Fruit fly (Drosophila melanogaster) whole organism, embryonic: Measurements from ENCODE around the gene CG34148.

Source experiments
- BtbVII ChIP-seq: fragments of 200-800 bp; sonication (Bioruptor generic); optimal IDR thresholded peaks from 3 replicates; lab custom pipeline; 2017; ENCODE audit warnings: missing biosample characterization, mild to moderate bottlenecking, missing genetic modification characterization
- CG10209 ChIP-seq: fragments of 200-800 bp; sonication (Bioruptor generic); optimal IDR thresholded peaks from 3 replicates; lab custom pipeline; 2017; ENCODE audit warnings: missing biosample characterization, mild to moderate bottlenecking, missing genetic modification characterization, missing genetic modification reagents
- CG10274 ChIP-seq: fragments of 200-800 bp; sonication (Bioruptor generic); optimal IDR thresholded peaks from 3 replicates; lab custom pipeline; 2017; ENCODE audit warnings: missing biosample characterization, mild to moderate bottlenecking, missing genetic modification characterization
- CG10959 ChIP-seq: fragments of 200-800 bp; sonication (Bioruptor generic); IDR thresholded peaks from 2 replicates; pipeline ENCODE4 v1.3.6; 2022; ENCODE audit warnings: missing biosample characterization, missing genetic modification characterization
- CG11504 ChIP-seq: fragments of 200-800 bp; sonication (Bioruptor generic); optimal IDR thresholded peaks from 3 replicates; lab custom pipeline; 2019; ENCODE audit warnings: missing biosample characterization, mild to moderate bottlenecking, missing genetic modification characterization, moderate library complexity
- CG11723 ChIP-seq: fragments of 200-800 bp; sonication (Bioruptor generic); optimal IDR thresholded peaks from 2 replicates; lab custom pipeline; 2017; ENCODE audit warnings: missing biosample characterization, mild to moderate bottlenecking, missing genetic modification characterization
- CG1233 ChIP-seq: fragments of 200-800 bp; sonication (Bioruptor generic); optimal IDR thresholded peaks from 4 replicates; lab custom pipeline; 2018; ENCODE audit warnings: missing biosample characterization, mild to moderate bottlenecking, missing genetic modification characterization
- CG13424 ChIP-seq: fragments of 200-800 bp; sonication (Bioruptor generic); optimal IDR thresholded peaks from 2 replicates; lab custom pipeline; 2019; ENCODE audit warnings: missing biosample characterization, mild to moderate bottlenecking, missing genetic modification characterization, moderate library complexity
- CG14441 ChIP-seq: fragments of 200-800 bp; sonication (Bioruptor generic); IDR thresholded peaks from 2 replicates; pipeline ENCODE4 v1.3.6; 2022; ENCODE audit warnings: missing biosample characterization, missing genetic modification characterization
- CG15269 ChIP-seq: fragments of 200-800 bp; sonication (Bioruptor generic); optimal IDR thresholded peaks from 2 replicates; lab custom pipeline; 2018; ENCODE audit warnings: missing biosample characterization, mild to moderate bottlenecking, missing genetic modification characterization, moderate library complexity
- CG1603 ChIP-seq: fragments of 200-800 bp; sonication (Bioruptor generic); optimal IDR thresholded peaks from 2 replicates; lab custom pipeline; 2019; ENCODE audit warnings: missing biosample characterization, mild to moderate bottlenecking, missing genetic modification characterization, moderate library complexity
- CG16815 ChIP-seq: fragments of 200-800 bp; sonication (Bioruptor generic); optimal IDR thresholded peaks from 3 replicates; lab custom pipeline; 2017; ENCODE audit warnings: missing biosample characterization, mild to moderate bottlenecking, missing genetic modification characterization
- CG17829 ChIP-seq: fragments of 200-800 bp; optimal IDR thresholded peaks from 2 replicates; lab custom pipeline; 2019; ENCODE audit warnings: missing biosample characterization, mild to moderate bottlenecking, missing genetic modification characterization, moderate library complexity
- CG18599 ChIP-seq: fragments of 200-800 bp; sonication (Bioruptor generic); optimal IDR thresholded peaks from 3 replicates; lab custom pipeline; 2017; ENCODE audit warnings: missing biosample characterization, missing genetic modification characterization, mild to moderate bottlenecking, moderate library complexity, missing genetic modification reagents
- CG30431 ChIP-seq: fragments of 200-800 bp; sonication (Bioruptor generic); optimal IDR thresholded peaks from 2 replicates; lab custom pipeline; 2017; ENCODE audit warnings: missing biosample characterization, missing genetic modification characterization
- CG31441 ChIP-seq: fragments of 200-800 bp; sonication (Bioruptor generic); IDR thresholded peaks from 2 replicates; pipeline ENCODE4 v1.3.6; 2022; ENCODE audit warnings: missing biosample characterization, missing genetic modification characterization
- CG42726 ChIP-seq: fragments of 200-800 bp; sonication (Bioruptor generic); IDR thresholded peaks from 2 replicates; pipeline ENCODE4 v1.3.6; 2022; ENCODE audit warnings: missing biosample characterization, missing genetic modification characterization; ENCODE audit not compliant: partially characterized antibody
- CG6689 ChIP-seq: fragments of 200-800 bp; sonication (Bioruptor generic); IDR thresholded peaks from 2 replicates; pipeline ENCODE4 v1.3.6; 2022; ENCODE audit warnings: missing biosample characterization, missing genetic modification characterization
- CG7271 ChIP-seq: fragments of 200-800 bp; sonication (Bioruptor generic); optimal IDR thresholded peaks from 2 replicates; lab custom pipeline; 2018; ENCODE audit warnings: missing biosample characterization, mild to moderate bottlenecking, missing genetic modification characterization, moderate library complexity
- CG7357 ChIP-seq: fragments of 200-800 bp; sonication (Bioruptor generic); IDR thresholded peaks from 3 replicates; pipeline ENCODE4 v1.3.6; 2022; ENCODE audit warnings: missing biosample characterization, missing genetic modification characterization
- CG9876 ChIP-seq: fragments of 200-800 bp; sonication (Bioruptor generic); optimal IDR thresholded peaks from 2 replicates; lab custom pipeline; 2016; ENCODE audit warnings: missing biosample characterization, missing genetic modification characterization
- CG9932 ChIP-seq: fragments of 200-800 bp; sonication (Bioruptor generic); IDR thresholded peaks from 2 replicates; pipeline ENCODE4 v1.3.6; 2022; ENCODE audit warnings: missing biosample characterization, missing genetic modification characterization
- CoRest ChIP-seq: fragments of 200-800 bp; sonication (Bioruptor generic); optimal IDR thresholded peaks from 3 replicates; lab custom pipeline; 2018; ENCODE audit warnings: missing biosample characterization, mild to moderate bottlenecking, missing genetic modification characterization, moderate library complexity
- D19A ChIP-seq: fragments of 200-800 bp; optimal IDR thresholded peaks from 3 replicates; lab custom pipeline; 2019; ENCODE audit warnings: missing biosample characterization, mild to moderate bottlenecking, missing genetic modification characterization, moderate library complexity
- ERR ChIP-seq: fragments of 200-800 bp; sonication (Bioruptor generic); optimal IDR thresholded peaks from 2 replicates; lab custom pipeline; 2016; ENCODE audit warnings: missing biosample characterization, missing genetic modification characterization
- HLH4C ChIP-seq: fragments of 200-800 bp; sonication (Bioruptor generic); IDR thresholded peaks from 3 replicates; pipeline ENCODE4 v1.3.6; 2022; ENCODE audit warnings: missing biosample characterization, missing genetic modification characterization; ENCODE audit not compliant: partially characterized antibody
- HmgD ChIP-seq: fragments of 200-800 bp; sonication (Bioruptor generic); optimal IDR thresholded peaks from 3 replicates; lab custom pipeline; 2016; ENCODE audit warnings: missing biosample characterization, missing genetic modification characterization
- Jarid2 ChIP-seq: fragments of 200-800 bp; sonication (Bioruptor generic); optimal IDR thresholded peaks from 3 replicates; lab custom pipeline; 2017; ENCODE audit warnings: mild to moderate bottlenecking, missing biosample characterization, missing genetic modification reagents, missing genetic modification characterization
- Lpt ChIP-seq: fragments of >200 bp; optimal IDR thresholded peaks from 2 replicates; lab custom pipeline; 2018; ENCODE audit warnings: missing biosample characterization, missing genetic modification characterization
- Oli ChIP-seq: fragments of 200-800 bp; sonication (Bioruptor generic); optimal IDR thresholded peaks from 2 replicates; lab custom pipeline; 2018; ENCODE audit warnings: missing biosample characterization, mild to moderate bottlenecking, missing genetic modification characterization, moderate library complexity
- Side ChIP-seq: fragments of 200-800 bp; sonication (Bioruptor generic); optimal IDR thresholded peaks from 2 replicates; lab custom pipeline; 2016; ENCODE audit warnings: missing biosample characterization, missing genetic modification characterization
- Stat92E ChIP-seq, 3 experiments: fragments of >200 bp in 2 of 3; fragments of 200-800 bp in 1 of 3; sonication (Bioruptor generic) in 1 of 3; optimal IDR thresholded peaks; 2 replicates each; lab custom pipeline; 2017 to 2019; ENCODE audit warnings: missing biosample characterization in 3 of 3, missing genetic modification characterization in 3 of 3, mild to moderate bottlenecking in 1 of 3, moderate library complexity in 1 of 3
- Xrp1 ChIP-seq: fragments of 200-800 bp; sonication (Bioruptor generic); IDR thresholded peaks from 2 replicates; pipeline ENCODE4 v1.3.6; 2022; ENCODE audit warnings: missing biosample characterization, missing genetic modification characterization
- ap ChIP-seq: fragments of 200-800 bp; sonication (Bioruptor generic); IDR thresholded peaks from 2 replicates; pipeline ENCODE4 v1.3.6; 2022; ENCODE audit warnings: missing biosample characterization, missing genetic modification characterization
- chinmo ChIP-seq: fragments of 200-800 bp; sonication (Bioruptor generic); IDR thresholded peaks from 4 replicates; pipeline ENCODE4 v1.3.6; 2022; ENCODE audit warnings: missing biosample characterization, missing genetic modification characterization; ENCODE audit not compliant: partially characterized antibody
- chm ChIP-seq: fragments of 200-800 bp; sonication (Bioruptor generic); IDR thresholded peaks from 2 replicates; pipeline ENCODE4 v1.3.6; 2022; ENCODE audit warnings: missing biosample characterization, missing genetic modification characterization
- da ChIP-seq: fragments of 200-800 bp; sonication (Bioruptor generic); optimal IDR thresholded peaks from 2 replicates; lab custom pipeline; 2016; ENCODE audit warnings: missing biosample characterization, missing genetic modification characterization
- dan ChIP-seq: fragments of 200-800 bp; sonication (Bioruptor generic); IDR thresholded peaks from 2 replicates; pipeline ENCODE4 v1.3.6; 2022; ENCODE audit warnings: missing biosample characterization, missing genetic modification characterization
- esg ChIP-seq: fragments of 200-800 bp; sonication (Bioruptor generic); conservative IDR thresholded peaks from 2 replicates; pipeline ENCODE4 v1.3.6; 2022; ENCODE audit warnings: missing biosample characterization, missing genetic modification characterization
- her ChIP-seq: fragments of 200-800 bp; sonication (Bioruptor generic); optimal IDR thresholded peaks from 2 replicates; lab custom pipeline; 2016; ENCODE audit warnings: missing biosample characterization, missing genetic modification characterization
- kay ChIP-seq: fragments of 200-800 bp; sonication (Bioruptor generic); optimal IDR thresholded peaks from 2 replicates; lab custom pipeline; 2016; ENCODE audit warnings: missing biosample characterization, missing genetic modification characterization
- mam ChIP-seq: fragments of 200-800 bp; sonication (Bioruptor generic); optimal IDR thresholded peaks from 3 replicates; lab custom pipeline; 2016; ENCODE audit warnings: missing biosample characterization, missing genetic modification characterization
- nerfin-2 ChIP-seq: fragments of 200-800 bp; sonication (Bioruptor generic); IDR thresholded peaks from 2 replicates; pipeline ENCODE4 v1.3.6; 2022; ENCODE audit warnings: missing biosample characterization, missing genetic modification characterization; ENCODE audit not compliant: partially characterized antibody
- otp ChIP-seq: fragments of 200-800 bp; sonication (Bioruptor generic); IDR thresholded peaks from 3 replicates; pipeline ENCODE4, ENCODE4 v1.3.6; 2022; ENCODE audit warnings: missing biosample characterization, missing genetic modification characterization
- pho ChIP-seq: fragments of 200-800 bp; sonication (Bioruptor generic); optimal IDR thresholded peaks from 2 replicates; lab custom pipeline; 2016; ENCODE audit warnings: missing biosample characterization, missing genetic modification characterization
- pros ChIP-seq: fragments of 200-800 bp; sonication (Bioruptor generic); optimal IDR thresholded peaks from 3 replicates; lab custom pipeline; 2019; ENCODE audit warnings: missing biosample characterization, mild to moderate bottlenecking, missing genetic modification characterization, moderate library complexity
- unpg ChIP-seq: fragments of 200-800 bp; sonication (Bioruptor generic); optimal IDR thresholded peaks from 3 replicates; lab custom pipeline; 2018; ENCODE audit warnings: missing biosample characterization, mild to moderate bottlenecking, missing genetic modification characterization, moderate library complexity
- vnd ChIP-seq: fragments of 200-800 bp; sonication (Bioruptor generic); IDR thresholded peaks from 3 replicates; pipeline ENCODE4 v1.3.6; 2022; ENCODE audit warnings: missing biosample characterization, missing genetic modification characterization; ENCODE audit not compliant: partially characterized antibody
- wek ChIP-seq: fragments of 200-800 bp; sonication (Bioruptor generic); optimal IDR thresholded peaks from 3 replicates; lab custom pipeline; 2018; ENCODE audit warnings: missing biosample characterization, mild to moderate bottlenecking, missing genetic modification characterization, moderate library complexity
- zen2 ChIP-seq: fragments of 200-800 bp; sonication (Bioruptor generic); IDR thresholded peaks from 3 replicates; pipeline ENCODE4 v1.3.6; 2022; ENCODE audit warnings: missing biosample characterization, missing genetic modification characterization; ENCODE audit not compliant: partially characterized antibody

The CG34148 gene

DNA sequence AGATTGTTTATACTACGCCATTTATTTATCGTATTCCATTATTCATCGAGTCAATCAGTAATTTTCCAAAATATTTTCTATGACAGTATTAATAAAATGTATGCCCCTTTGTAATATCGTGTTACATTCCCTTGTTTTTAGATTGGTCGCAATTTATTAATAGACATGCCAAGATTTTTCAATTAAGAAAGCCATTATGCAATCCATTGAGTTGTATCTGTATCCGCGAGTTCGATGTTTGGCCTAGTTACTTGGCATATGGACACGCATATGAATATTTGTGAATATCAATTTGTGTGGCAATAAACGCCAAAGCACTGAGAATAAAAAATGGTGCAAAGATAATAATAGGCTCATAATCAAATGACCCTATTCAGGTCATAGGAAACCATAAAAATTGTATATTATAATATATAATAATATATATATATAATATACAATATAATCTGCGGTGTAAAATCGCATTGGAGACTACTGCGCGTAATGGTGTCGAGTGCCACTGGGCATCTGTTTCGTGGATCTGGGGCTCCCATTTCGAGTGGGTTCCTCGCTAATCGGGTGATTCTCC lies 14.6 kb downstream of the CG34148 start (continued):
- TF ChIP-seq pho (GFP tag; lab: Kevin White, UChicago) (no peak), CG17829 (peak; percentile 4), CG6689 (GFP tag; lab: Robert Waterston, UW) (no peak), CG16815 (GFP tag; lab: Kevin White, UChicago) (no peak), HLH4C (GFP tag; lab: Robert Waterston, UW) (no peak), dan (GFP tag; lab: Robert Waterston, UW) (no peak), chm (GFP tag; lab: Robert Waterston, UW) (no peak), her (GFP tag; lab: Kevin White, UChicago) (no peak), CG10209 (GFP tag; lab: Kevin White, UChicago) (peak; percentile 20), CoRest (tag; lab: Kevin White, UChicago) (peak; percentile 7), Side (no peak), ERR (GFP tag; lab: Kevin White, UChicago) (no peak), CG9932 (GFP tag; lab: Robert Waterston, UW) (no peak), CG1603 (no peak), CG7357 (GFP tag; lab: Robert Waterston, UW) (no peak), Lpt (GFP tag; lab: Kevin White, UChicago) (no peak), zen2 (GFP tag; lab: Robert Waterston, UW) (no peak), mam (GFP tag; lab: Kevin White, UChicago) (no peak), CG11723 (no peak), kay (GFP tag; lab: Kevin White, UChicago) (no peak), CG15269 (tag; lab: Kevin White, UChicago) (peak; percentile 32), CG42726 (GFP tag; lab: Robert Waterston, UW) (no peak), chinmo (GFP tag; lab: Robert Waterston, UW) (no peak), CG10959 (GFP tag; lab: Robert Waterston, UW) (no peak), unpg (peak; percentile 2), otp (no peak), CG18599 (no peak), D19A (tag; lab: Kevin White, UChicago) (no peak), CG14441 (GFP tag; lab: Robert Waterston, UW) (peak; percentile 14; the same call in 1 of the 2 replicates), esg (GFP tag; lab: Robert Waterston, UW) (no peak), HmgD (no peak), CG30431 (GFP tag; lab: Kevin White, UChicago) (no peak), pros (GFP tag; lab: Kevin White, UChicago) (no peak), CG13424 (tag; lab: Kevin White, UChicago) (peak; percentile 7), vnd (no peak), CG11504 (tag; lab: Kevin White, UChicago) (peak; percentile 34), CG10274 (GFP tag; lab: Kevin White, UChicago) (no peak), CG31441 (GFP tag; lab: Robert Waterston, UW) (0 out of 2 replicates have a peak, but pooled peaks have one; percentile 29), BtbVII (GFP tag; lab: Kevin White, UChicago) (no peak), CG1233 (GFP tag; lab: Kevin White, UChicago) (no peak), CG7271 (tag; lab: Kevin White, UChicago) (no peak), Jarid2 (no peak), ap (GFP tag; lab: Robert Waterston, UW) (peak; percentile 8; the same call in 1 of the 2 replicates), Xrp1 (GFP tag; lab: Robert Waterston, UW) (0 out of 2 replicates have a peak, but pooled peaks have one; percentile 35), wek (GFP tag; lab: Kevin White, UChicago) (no peak), CG9876 (GFP tag; lab: Kevin White, UChicago) (no peak), Stat92E (GFP tag; optimal IDR thresholded peaks at IDR 0.05; lab: Kevin White, UChicago) (no peak), Oli (tag; lab: Kevin White, UChicago) (peak; percentile 13), da (GFP tag; lab: Kevin White, UChicago) (no peak), nerfin-2 (GFP tag; lab: Robert Waterston, UW) (no peak)
